Worm (Caenorhabditis elegans) whole organism, midembryonic: Measurements from ENCODE around the gene F22B7.1.

ENCODE experiments used
- T22C8.4 ChIP-seq: fragments of 200-800 bp; sonication (Bioruptor generic); IDR thresholded peaks from 2 replicates; pipeline ENCODE4 v1.3.6; 2022; ENCODE audit warnings: missing genetic modification characterization, missing compliant biosample characterization
- flt-1 ChIP-seq: fragments of 200-800 bp; sonication (Bioruptor generic); IDR thresholded peaks from 2 replicates; pipeline ENCODE4 v1.3.6; 2022; ENCODE audit warnings: missing genetic modification characterization, missing compliant biosample characterization
- klf-2 ChIP-seq: fragments of 200-800 bp; sonication (Bioruptor generic); conservative IDR thresholded peaks from 2 replicates; pipeline ENCODE4 v1.3.6; 2022; ENCODE audit warnings: missing genetic modification reagents, missing genetic modification characterization, missing compliant biosample characterization
- med-1 ChIP-seq: sonication (generic microtip); optimal IDR thresholded peaks from 2 replicates; lab custom pipeline; 2017; ENCODE audit warnings: missing genetic modification characterization, mild to moderate bottlenecking, missing compliant biosample characterization, antibody characterized with exemption, missing genetic modification reagents; ENCODE audit not compliant: insufficient read depth
- ztf-23 ChIP-seq: fragments of 200-800 bp; sonication (Bioruptor generic); IDR thresholded peaks from 2 replicates; pipeline ENCODE4 v1.3.6; 2022; ENCODE audit warnings: missing genetic modification reagents, missing genetic modification characterization, missing compliant biosample characterization
- ztf-29 ChIP-seq: fragments of 200-800 bp; sonication (Bioruptor generic); IDR thresholded peaks from 2 replicates; pipeline ENCODE4 v1.3.6; 2022; ENCODE audit warnings: missing genetic modification reagents, missing genetic modification characterization, missing compliant biosample characterization

- TF ChIP-seq med-1 (GFP tag; lab: Kevin White, UChicago) (no peak), ztf-23 (no peak), klf-2 (GFP tag; lab: Robert Waterston, UW) (no peak), ztf-29 (GFP tag; lab: Robert Waterston, UW) (no peak), flt-1 (GFP tag; lab: Robert Waterston, UW) (no peak), T22C8.4 (no peak)
Measured at ce11 chrIII:8710310-8710709, 45.2 kb downstream of the F22B7.1 start, which contains the start of gene B0303.11.
